Fruit fly (Drosophila melanogaster) whole organism, prepupa: ENCODE data around the gene Osbp.

ENCODE experiments used
- Blimp-1 ChIP-seq: fragments of 200-800 bp; sonication (Bioruptor generic); optimal IDR thresholded peaks from 3 replicates; lab custom pipeline; 2017; ENCODE audit warnings: missing biosample characterization, missing genetic modification characterization, mild to moderate bottlenecking, moderate library complexity, missing genetic modification reagents
- CG16779 ChIP-seq: fragments of 200-800 bp; sonication (Bioruptor generic); optimal IDR thresholded peaks from 3 replicates; lab custom pipeline; 2017; ENCODE audit warnings: missing biosample characterization, mild to moderate bottlenecking, missing genetic modification characterization
- CG34406 ChIP-seq: fragments of 200-800 bp; sonication (Bioruptor generic); optimal IDR thresholded peaks from 3 replicates; lab custom pipeline; 2016; ENCODE audit warnings: missing biosample characterization, missing genetic modification characterization
- CG6163 ChIP-seq: fragments of 200-800 bp; sonication (Bioruptor generic); IDR thresholded peaks from 3 replicates; pipeline ENCODE4 v1.3.6; 2022; ENCODE audit warnings: missing biosample characterization, missing genetic modification characterization
- Ets21C ChIP-seq: fragments of 200-800 bp; sonication (Bioruptor generic); optimal IDR thresholded peaks from 3 replicates; lab custom pipeline; 2016; ENCODE audit warnings: missing biosample characterization, missing genetic modification characterization
- Smox ChIP-seq: fragments of 200-800 bp; sonication (Bioruptor generic); optimal IDR thresholded peaks from 3 replicates; lab custom pipeline; 2016; ENCODE audit warnings: missing biosample characterization, missing genetic modification characterization
- Sox14 ChIP-seq: fragments of 200-800 bp; sonication (Bioruptor generic); optimal IDR thresholded peaks from 3 replicates; lab custom pipeline; 2016; ENCODE audit warnings: missing biosample characterization, missing genetic modification characterization
- svp ChIP-seq: fragments of 200-800 bp; sonication (Bioruptor generic); peaks from one replicate; lab custom pipeline; 2016; ENCODE audit warnings: missing biosample characterization, missing genetic modification characterization

dm6 chr3R:24917814-24918636 lies 20.0 kb downstream of the Osbp start, which contains the start of the genes PIG-S, sud1 and CG11168:
- no peak for TF ChIP-seq svp (GFP tag; lab: Kevin White, UChicago)
- no peak for TF ChIP-seq Smox
- no peak for TF ChIP-seq Sox14 (GFP tag; lab: Kevin White, UChicago)
- no peak for TF ChIP-seq Blimp-1 (GFP tag; lab: Kevin White, UChicago)
- TF ChIP-seq CG6163 (GFP tag; lab: Robert Waterston, UW) = peak; percentile 45; the same call in 1 of the 3 replicates
- TF ChIP-seq Ets21C (GFP tag; lab: Kevin White, UChicago) = no peak
- no peak for TF ChIP-seq CG16779 (tag; lab: Kevin White, UChicago)
- no peak for TF ChIP-seq CG34406 (GFP tag; lab: Kevin White, UChicago)
